Fruit fly (Drosophila melanogaster) whole organism, embryonic: ENCODE measurements around the gene PH4alphaPV.

Experiments used
- Abd-B ChIP-seq: fragments of 200-800 bp; sonication (Bioruptor generic); optimal IDR thresholded peaks from 2 replicates; lab custom pipeline; 2018; ENCODE audit warnings: missing biosample characterization, mild to moderate bottlenecking, missing genetic modification characterization, moderate library complexity
- Ada2b ChIP-seq: fragments of 200-800 bp; sonication (Bioruptor generic); IDR thresholded peaks from 2 replicates; pipeline ENCODE4 v1.3.6; 2022; ENCODE audit warnings: missing biosample characterization, missing genetic modification characterization
- Atf-2 ChIP-seq: fragments of 200-800 bp; sonication (Bioruptor generic); optimal IDR thresholded peaks from 2 replicates; lab custom pipeline; 2016; ENCODE audit warnings: missing biosample characterization, missing genetic modification characterization
- CG10147 ChIP-seq: fragments of 200-800 bp; sonication (Bioruptor generic); optimal IDR thresholded peaks from 2 replicates; lab custom pipeline; 2019; ENCODE audit warnings: missing biosample characterization, mild to moderate bottlenecking, missing genetic modification characterization, moderate library complexity
- CG10431 ChIP-seq: fragments of 200-800 bp; sonication (Bioruptor generic); optimal IDR thresholded peaks from 3 replicates; lab custom pipeline; 2018; ENCODE audit warnings: missing biosample characterization, mild to moderate bottlenecking, missing genetic modification characterization
- CG11093 ChIP-seq: fragments of 200-800 bp; sonication (Bioruptor generic); IDR thresholded peaks from 3 replicates; pipeline ENCODE4 v1.3.6; 2022; ENCODE audit warnings: missing biosample characterization, missing genetic modification characterization
- CG12744 ChIP-seq: fragments of 200-800 bp; sonication (Bioruptor generic); optimal IDR thresholded peaks from 2 replicates; lab custom pipeline; 2016; ENCODE audit warnings: missing biosample characterization, missing genetic modification characterization
- CG14667 ChIP-seq: fragments of 200-800 bp; sonication (Bioruptor generic); IDR thresholded peaks from 2 replicates; pipeline ENCODE4 v1.3.6; 2022; ENCODE audit warnings: missing biosample characterization, missing genetic modification characterization
- CG14860 ChIP-seq: fragments of 200-800 bp; sonication (Bioruptor generic); IDR thresholded peaks from 3 replicates; pipeline ENCODE4 v1.3.6; 2022; ENCODE audit warnings: missing biosample characterization, missing genetic modification characterization; ENCODE audit not compliant: partially characterized antibody
- CG1529 ChIP-seq: fragments of 200-800 bp; sonication (Bioruptor generic); optimal IDR thresholded peaks from 3 replicates; lab custom pipeline; 2018; ENCODE audit warnings: missing biosample characterization, missing genetic modification characterization
- CG16815 ChIP-seq: fragments of 200-800 bp; sonication (Bioruptor generic); optimal IDR thresholded peaks from 3 replicates; lab custom pipeline; 2017; ENCODE audit warnings: missing biosample characterization, mild to moderate bottlenecking, missing genetic modification characterization
- CG17802 ChIP-seq: fragments of 200-800 bp; sonication (Bioruptor generic); optimal IDR thresholded peaks from 2 replicates; lab custom pipeline; 2018; ENCODE audit warnings: missing biosample characterization, mild to moderate bottlenecking, missing genetic modification characterization, moderate library complexity
- CG34422 ChIP-seq: fragments of 200-800 bp; sonication (Bioruptor generic); IDR thresholded peaks from 3 replicates; pipeline ENCODE4 v1.3.6; 2022; ENCODE audit warnings: missing biosample characterization, missing genetic modification characterization
- CG42726 ChIP-seq: fragments of 200-800 bp; sonication (Bioruptor generic); IDR thresholded peaks from 2 replicates; pipeline ENCODE4 v1.3.6; 2022; ENCODE audit warnings: missing biosample characterization, missing genetic modification characterization; ENCODE audit not compliant: partially characterized antibody
- CG6791 ChIP-seq: fragments of 200-800 bp; sonication (Bioruptor generic); IDR thresholded peaks from 3 replicates; pipeline ENCODE4 v1.3.6; 2022; ENCODE audit warnings: missing biosample characterization, missing genetic modification characterization; ENCODE audit not compliant: partially characterized antibody
- CG7372 ChIP-seq: fragments of 200-800 bp; sonication (Bioruptor generic); IDR thresholded peaks from 2 replicates; pipeline ENCODE4 v1.3.6; 2022; ENCODE audit warnings: missing biosample characterization, missing genetic modification characterization
- CG8924 ChIP-seq: fragments of 200-800 bp; optimal IDR thresholded peaks from 3 replicates; lab custom pipeline; 2019; ENCODE audit warnings: missing biosample characterization, mild to moderate bottlenecking, missing genetic modification characterization, moderate library complexity
- CTCF ChIP-seq: fragments of 200-800 bp; sonication (Bioruptor generic); optimal IDR thresholded peaks from 2 replicates; lab custom pipeline; 2017; ENCODE audit warnings: missing biosample characterization, mild to moderate bottlenecking, missing genetic modification characterization, moderate library complexity
- Fer1 ChIP-seq: fragments of 200-800 bp; sonication (Bioruptor generic); optimal IDR thresholded peaks from 2 replicates; lab custom pipeline; 2017; ENCODE audit warnings: missing biosample characterization, mild to moderate bottlenecking, missing genetic modification characterization
- HmgD ChIP-seq: fragments of 200-800 bp; sonication (Bioruptor generic); optimal IDR thresholded peaks from 3 replicates; lab custom pipeline; 2016; ENCODE audit warnings: missing biosample characterization, missing genetic modification characterization
- Hr39 ChIP-seq: fragments of >200 bp; optimal IDR thresholded peaks from 2 replicates; lab custom pipeline; 2017
- Lpt ChIP-seq: fragments of >200 bp; optimal IDR thresholded peaks from 2 replicates; lab custom pipeline; 2018; ENCODE audit warnings: missing biosample characterization, missing genetic modification characterization
- Ssrp ChIP-seq: fragments of 200-800 bp; sonication (Bioruptor generic); optimal IDR thresholded peaks from 2 replicates; lab custom pipeline; 2018; ENCODE audit warnings: missing biosample characterization, mild to moderate bottlenecking, missing genetic modification characterization, moderate library complexity
- YL-1 ChIP-seq: fragments of 200-800 bp; sonication (Bioruptor generic); optimal IDR thresholded peaks from 3 replicates; lab custom pipeline; 2017; ENCODE audit warnings: missing biosample characterization, mild to moderate bottlenecking, missing genetic modification characterization
- bbx ChIP-seq: fragments of 200-800 bp; sonication (Bioruptor generic); IDR thresholded peaks from 2 replicates; pipeline ENCODE4 v1.3.6; 2022; ENCODE audit warnings: missing biosample characterization, missing genetic modification characterization; ENCODE audit not compliant: partially characterized antibody
- chinmo ChIP-seq: fragments of 200-800 bp; sonication (Bioruptor generic); IDR thresholded peaks from 4 replicates; pipeline ENCODE4 v1.3.6; 2022; ENCODE audit warnings: missing biosample characterization, missing genetic modification characterization; ENCODE audit not compliant: partially characterized antibody
- dan ChIP-seq: fragments of 200-800 bp; sonication (Bioruptor generic); IDR thresholded peaks from 2 replicates; pipeline ENCODE4 v1.3.6; 2022; ENCODE audit warnings: missing biosample characterization, missing genetic modification characterization
- dati ChIP-seq: fragments of 200-800 bp; sonication (Bioruptor generic); IDR thresholded peaks from 2 replicates; pipeline ENCODE4 v1.3.6; 2022; ENCODE audit warnings: missing biosample characterization, missing genetic modification characterization
- dysf ChIP-seq: fragments of 200-800 bp; sonication (Bioruptor generic); IDR thresholded peaks from 3 replicates; pipeline ENCODE4 v1.3.6; 2022; ENCODE audit warnings: missing biosample characterization, missing genetic modification characterization
- gcm ChIP-seq: fragments of 200-800 bp; sonication (Bioruptor generic); optimal IDR thresholded peaks from 2 replicates; lab custom pipeline; 2019; ENCODE audit warnings: missing biosample characterization, mild to moderate bottlenecking, missing genetic modification characterization, moderate library complexity
- gro ChIP-seq: fragments of 200-800 bp; sonication (Bioruptor generic); optimal IDR thresholded peaks from 2 replicates; lab custom pipeline; 2016; ENCODE audit warnings: missing biosample characterization, missing genetic modification characterization
- hb ChIP-seq: fragments of 200-800 bp; sonication (Bioruptor generic); IDR thresholded peaks from 3 replicates; pipeline ENCODE4 v1.3.6; 2022; ENCODE audit warnings: missing biosample characterization, missing genetic modification characterization; ENCODE audit not compliant: partially characterized antibody
- ind ChIP-seq: fragments of 200-800 bp; sonication (Bioruptor generic); optimal IDR thresholded peaks from 3 replicates; lab custom pipeline; 2016; ENCODE audit warnings: missing biosample characterization, missing genetic modification characterization
- jigr1 ChIP-seq: fragments of 200-800 bp; sonication (Bioruptor generic); IDR thresholded peaks from 3 replicates; pipeline ENCODE4 v1.3.6; 2022; ENCODE audit warnings: missing biosample characterization, missing genetic modification characterization
- kay ChIP-seq: fragments of 200-800 bp; sonication (Bioruptor generic); optimal IDR thresholded peaks from 2 replicates; lab custom pipeline; 2016; ENCODE audit warnings: missing biosample characterization, missing genetic modification characterization
- maf-S ChIP-seq: fragments of 200-800 bp; sonication (Bioruptor generic); optimal IDR thresholded peaks from 2 replicates; lab custom pipeline; 2016; ENCODE audit warnings: missing biosample characterization, missing genetic modification characterization
- mam ChIP-seq: fragments of 200-800 bp; sonication (Bioruptor generic); optimal IDR thresholded peaks from 3 replicates; lab custom pipeline; 2016; ENCODE audit warnings: missing biosample characterization, missing genetic modification characterization
- mld ChIP-seq: fragments of 200-800 bp; sonication (Bioruptor generic); IDR thresholded peaks from 3 replicates; pipeline ENCODE4 v1.3.6; 2022; ENCODE audit warnings: missing biosample characterization, missing genetic modification characterization; ENCODE audit not compliant: partially characterized antibody
- prd ChIP-seq, 3 experiments: fragments of >200 bp in 2 of 3; fragments of 200-800 bp in 1 of 3; sonication (Bioruptor generic) in 1 of 3; optimal IDR thresholded peaks in 2 of 3; IDR thresholded peaks in 1 of 3; 2 replicates in 2 of 3; 3 replicates in 1 of 3; pipeline versions ENCODE4 v1.3.6 to Lab custom; 2017 to 2022; ENCODE audit warnings: missing biosample characterization in 1 of 3, missing genetic modification characterization in 1 of 3
- pum ChIP-seq: fragments of 200-800 bp; sonication (Bioruptor generic); optimal IDR thresholded peaks from 2 replicates; lab custom pipeline; 2016; ENCODE audit warnings: missing biosample characterization, missing genetic modification characterization
- sim ChIP-seq: fragments of 200-800 bp; sonication (Bioruptor generic); IDR thresholded peaks from 2 replicates; pipeline ENCODE4 v1.3.6; 2022; ENCODE audit warnings: missing biosample characterization, missing genetic modification characterization
- sima ChIP-seq: fragments of 200-800 bp; sonication (Bioruptor generic); optimal IDR thresholded peaks from 2 replicates; lab custom pipeline; 2016; ENCODE audit warnings: missing biosample characterization, missing genetic modification characterization
- sna ChIP-seq: fragments of 200-800 bp; sonication (Bioruptor generic); IDR thresholded peaks from 2 replicates; pipeline ENCODE4 v1.3.6; 2022; ENCODE audit warnings: missing biosample characterization, missing genetic modification characterization; ENCODE audit not compliant: partially characterized antibody
- sob ChIP-seq: fragments of 200-800 bp; sonication (Bioruptor generic); IDR thresholded peaks from 2 replicates; pipeline ENCODE4 v1.3.6; 2022; ENCODE audit warnings: missing biosample characterization, missing genetic modification characterization
- stwl ChIP-seq: fragments of 200-800 bp; sonication (Bioruptor generic); optimal IDR thresholded peaks from 3 replicates; lab custom pipeline; 2018; ENCODE audit warnings: missing biosample characterization, mild to moderate bottlenecking, missing genetic modification characterization, moderate library complexity
- tap ChIP-seq: fragments of 200-800 bp; optimal IDR thresholded peaks from 3 replicates; lab custom pipeline; 2019; ENCODE audit warnings: missing biosample characterization, mild to moderate bottlenecking, missing genetic modification characterization, moderate library complexity
- toy ChIP-seq: fragments of 200-800 bp; sonication (Bioruptor generic); IDR thresholded peaks from 2 replicates; pipeline ENCODE4 v1.3.6; 2022; ENCODE audit warnings: missing biosample characterization, missing genetic modification characterization
- unc-4 ChIP-seq: fragments of 200-800 bp; sonication (Bioruptor generic); IDR thresholded peaks from 2 replicates; pipeline ENCODE4 v1.3.6; 2022; ENCODE audit warnings: missing biosample characterization, missing genetic modification characterization; ENCODE audit not compliant: partially characterized antibody

The PH4alphaPV gene

dm6 chr3R:30601440-30602256, 46.7 kb downstream of the PH4alphaPV start, which contains the start of the genes CG2246 and CG31021 (continued):
- peak; percentile 88 for TF ChIP-seq HmgD
- TF ChIP-seq dati (GFP tag; lab: Robert Waterston, UW): no peak
- peak; percentile 51; the same call in 1 of the 3 replicates for TF ChIP-seq dysf
- TF ChIP-seq CG16815 (GFP tag; lab: Kevin White, UChicago): peak; percentile 43
- peak; percentile 52 for TF ChIP-seq Atf-2
- peak; percentile 80 for TF ChIP-seq sna
- peak; percentile 71 for TF ChIP-seq CG8924 (tag; lab: Kevin White, UChicago)
- TF ChIP-seq hb: 0 out of 3 replicates have a peak, but pooled peaks have one; percentile 73
- no peak for TF ChIP-seq tap (tag; lab: Kevin White, UChicago)
- no peak for TF ChIP-seq jigr1
- no peak for TF ChIP-seq toy (GFP tag; lab: Robert Waterston, UW)
- no peak for TF ChIP-seq prd (optimal IDR thresholded peaks at IDR 0.05; lab: Kevin White, UChicago)
- peak; percentile 51; the same call in 1 of the 3 replicates for TF ChIP-seq prd (GFP tag; IDR thresholded peaks at IDR 0.05; lab: Robert Waterston, UW)
- TF ChIP-seq CG10147 (GFP tag; lab: Kevin White, UChicago): peak; percentile 30
- TF ChIP-seq CG7372 (GFP tag; lab: Robert Waterston, UW): peak; percentile 38; the same call in 1 of the 2 replicates
- TF ChIP-seq Ada2b (GFP tag; lab: Robert Waterston, UW): peak; percentile 16; the same call in 1 of the 2 replicates
- peak; percentile 72 for TF ChIP-seq sob (GFP tag; lab: Robert Waterston, UW)
- no peak for TF ChIP-seq Fer1 (GFP tag; lab: Kevin White, UChicago)
- peak; percentile 87 for TF ChIP-seq CG6791 (GFP tag; lab: Robert Waterston, UW)
- TF ChIP-seq sima (GFP tag; lab: Kevin White, UChicago): no peak
- no peak for TF ChIP-seq dan (GFP tag; lab: Robert Waterston, UW)
- TF ChIP-seq unc-4 (GFP tag; lab: Robert Waterston, UW): peak; percentile 77
- peak; percentile 71 for TF ChIP-seq CG14860 (GFP tag; lab: Robert Waterston, UW)
- TF ChIP-seq mam: peak; percentile 78
- TF ChIP-seq stwl: peak; percentile 76
- TF ChIP-seq CG1529: no peak
- 0 out of 3 replicates have a peak, but pooled peaks have one; percentile 60 for TF ChIP-seq mld (GFP tag; lab: Robert Waterston, UW)
- no peak for TF ChIP-seq gro
- peak; percentile 18 for TF ChIP-seq Ssrp (tag; lab: Kevin White, UChicago)
- TF ChIP-seq chinmo (GFP tag; lab: Robert Waterston, UW): peak; percentile 71; the same call in 1 of the 4 replicates
- peak; percentile 57 for TF ChIP-seq ind
- no peak for TF ChIP-seq CG14667 (GFP tag; lab: Robert Waterston, UW)
- TF ChIP-seq maf-S (GFP tag; lab: Kevin White, UChicago): peak; percentile 2
- TF ChIP-seq Lpt (GFP tag; lab: Kevin White, UChicago): no peak
- TF ChIP-seq sim (GFP tag; lab: Robert Waterston, UW): no peak
- peak; percentile 67; the same call in 2 of the 3 replicates for TF ChIP-seq CG34422 (GFP tag; lab: Robert Waterston, UW)
- peak; percentile 34 for TF ChIP-seq YL-1
- peak; percentile 48 for TF ChIP-seq Abd-B
- no peak for TF ChIP-seq Hr39 (lab: Kevin White, UChicago)
- TF ChIP-seq CG11093: 0 out of 3 replicates have a peak, but pooled peaks have one; percentile 24
- TF ChIP-seq bbx (GFP tag; lab: Robert Waterston, UW): peak; percentile 79
- TF ChIP-seq pum: peak; percentile 72
- peak; percentile 39 for TF ChIP-seq CG12744 (GFP tag; lab: Kevin White, UChicago)
- peak; percentile 36 for TF ChIP-seq CTCF (GFP tag; lab: Kevin White, UChicago)
- TF ChIP-seq gcm: no peak
- TF ChIP-seq kay (GFP tag; lab: Kevin White, UChicago): peak; percentile 27
- TF ChIP-seq CG17802 (tag; lab: Kevin White, UChicago): no peak
- no peak for TF ChIP-seq CG10431 (GFP tag; lab: Kevin White, UChicago)
- peak; percentile 93 for TF ChIP-seq CG42726 (GFP tag; lab: Robert Waterston, UW)
